Worm (Caenorhabditis elegans) whole organism, L4 larva: ENCODE data around the gene nhr-260.

ENCODE experiments used
- F26F4.8 ChIP-seq: fragments of 200-800 bp; sonication (Bioruptor generic); conservative IDR thresholded peaks from 2 replicates; pipeline ENCODE4 v1.3.6; 2022; ENCODE audit warnings: missing genetic modification characterization, missing compliant biosample characterization
- F37D6.2 ChIP-seq: sonication (generic microtip); optimal IDR thresholded peaks from 2 replicates; lab custom pipeline; 2016; ENCODE audit warnings: mild to moderate bottlenecking, missing genetic modification characterization, missing compliant biosample characterization
- T20F7.1 ChIP-seq: fragments of 200-800 bp; sonication (Bioruptor generic); optimal IDR thresholded peaks from 2 replicates; lab custom pipeline; 2018; ENCODE audit warnings: mild to moderate bottlenecking, missing genetic modification characterization, missing compliant biosample characterization
- Y105C5A.15 ChIP-seq: fragments of 200-800 bp; sonication (Bioruptor generic); IDR thresholded peaks from 2 replicates; pipeline ENCODE4 v1.3.6; 2022; ENCODE audit warnings: missing genetic modification characterization, missing compliant biosample characterization
- ZK337.2 ChIP-seq: fragments of 200-800 bp; sonication (Bioruptor generic); IDR thresholded peaks from 2 replicates; pipeline ENCODE4 v1.3.6; 2022; ENCODE audit warnings: missing genetic modification reagents, missing genetic modification characterization, missing compliant biosample characterization
- aly-2 ChIP-seq: sonication (generic microtip); optimal IDR thresholded peaks from 2 replicates; lab custom pipeline; 2018; ENCODE audit warnings: missing biosample characterization, missing genetic modification characterization
- ceh-28 ChIP-seq: fragments of 150-350 bp; optimal IDR thresholded peaks from 2 replicates; lab custom pipeline; 2014; ENCODE audit warnings: missing biosample characterization, missing genetic modification reagents, missing genetic modification characterization
- ceh-44 ChIP-seq: fragments of 200-800 bp; sonication (Bioruptor generic); IDR thresholded peaks from 2 replicates; pipeline ENCODE4 v1.3.6; 2022; ENCODE audit warnings: missing genetic modification reagents, missing genetic modification characterization, missing compliant biosample characterization
- ceh-62 ChIP-seq: sonication (generic microtip); optimal IDR thresholded peaks from 2 replicates; lab custom pipeline; 2017; ENCODE audit warnings: missing biosample characterization, missing genetic modification characterization
- daf-12 ChIP-seq: fragments of 150-350 bp; optimal IDR thresholded peaks from 2 replicates; lab custom pipeline; 2014; ENCODE audit warnings: missing biosample characterization, missing genetic modification reagents, missing genetic modification characterization
- dmd-6 ChIP-seq: fragments of 200-800 bp; sonication (Bioruptor generic); IDR thresholded peaks from 2 replicates; pipeline ENCODE4 v1.3.6; 2022; ENCODE audit warnings: missing genetic modification reagents, missing genetic modification characterization, missing compliant biosample characterization
- dmd-9 ChIP-seq: fragments of 200-800 bp; sonication (Bioruptor generic); IDR thresholded peaks from 2 replicates; pipeline ENCODE4 v1.3.6; 2022; ENCODE audit warnings: missing genetic modification reagents, missing genetic modification characterization, missing compliant biosample characterization
- hif-1 ChIP-seq, 2 experiments: sonication (generic microtip); optimal IDR thresholded peaks; 2 replicates each; lab custom pipeline; 2016 to 2017; ENCODE audit warnings: missing compliant biosample characterization in 2 of 2, missing genetic modification characterization in 2 of 2, missing genetic modification reagents in 2 of 2, missing genotype in 2 of 2, mild to moderate bottlenecking in 1 of 2
- hlh-11 ChIP-seq: fragments of 200-800 bp; sonication (Bioruptor generic); optimal IDR thresholded peaks from 2 replicates; lab custom pipeline; 2018; ENCODE audit warnings: mild to moderate bottlenecking, missing genetic modification characterization, missing compliant biosample characterization
- lin-38 ChIP-seq: fragments of 200-800 bp; sonication (Bioruptor generic); IDR thresholded peaks from 2 replicates; pipeline ENCODE4 v1.3.6; 2022; ENCODE audit warnings: missing genetic modification reagents, missing genetic modification characterization, missing compliant biosample characterization
- lir-3 ChIP-seq: sonication (generic microtip); optimal IDR thresholded peaks from 2 replicates; lab custom pipeline; 2016; ENCODE audit warnings: mild to moderate bottlenecking, missing genetic modification characterization, missing compliant biosample characterization
- madf-5 ChIP-seq, 2 experiments: fragments of 200-800 bp; sonication (Bioruptor generic); IDR thresholded peaks; 2 replicates each; pipeline ENCODE4 v1.3.6; 2022; ENCODE audit warnings: missing compliant biosample characterization in 2 of 2, missing genetic modification characterization in 2 of 2
- mdl-1 ChIP-seq, 2 experiments: fragments of 150-350 bp in 1 of 2; sonication (generic microtip) in 1 of 2; optimal IDR thresholded peaks; 2 replicates each; lab custom pipeline; 2014 to 2017; ENCODE audit warnings: missing biosample characterization in 2 of 2, missing genetic modification characterization in 2 of 2
- mep-1 ChIP-seq: fragments of 150-350 bp; sonication (generic microtip); optimal IDR thresholded peaks from 3 replicates; lab custom pipeline; 2014; ENCODE audit warnings: missing biosample characterization, missing genetic modification characterization
- mxl-2 ChIP-seq: fragments of 200-800 bp; sonication (Bioruptor generic); conservative IDR thresholded peaks from 2 replicates; pipeline ENCODE4 v1.3.6; 2022; ENCODE audit warnings: missing genetic modification reagents, missing genetic modification characterization, missing compliant biosample characterization
- nhr-102 ChIP-seq: sonication (generic microtip); optimal IDR thresholded peaks from 2 replicates; lab custom pipeline; 2016; ENCODE audit warnings: mild to moderate bottlenecking, missing genetic modification characterization, moderate library complexity, missing compliant biosample characterization
- nhr-11 ChIP-seq: fragments of 150-350 bp; optimal IDR thresholded peaks from 2 replicates; lab custom pipeline; 2014; ENCODE audit warnings: missing biosample characterization, missing genetic modification characterization
- nhr-41 ChIP-seq: fragments of 200-800 bp; sonication (Bioruptor generic); IDR thresholded peaks from 2 replicates; pipeline ENCODE4 v1.3.6; 2022; ENCODE audit warnings: missing genetic modification reagents, missing genetic modification characterization, missing compliant biosample characterization
- nhr-42 ChIP-seq: fragments of 200-800 bp; sonication (Bioruptor generic); IDR thresholded peaks from 2 replicates; pipeline ENCODE4 v1.3.6; 2022; ENCODE audit warnings: missing genetic modification characterization, missing compliant biosample characterization
- nhr-48 ChIP-seq: sonication (generic microtip); optimal IDR thresholded peaks from 2 replicates; lab custom pipeline; 2016; ENCODE audit warnings: mild to moderate bottlenecking, missing genetic modification characterization, missing compliant biosample characterization
- nhr-6 ChIP-seq: fragments of 150-350 bp; optimal IDR thresholded peaks from 2 replicates; lab custom pipeline; 2014; ENCODE audit warnings: missing biosample characterization, missing genetic modification characterization
- nhr-76 ChIP-seq: fragments of 150-350 bp; optimal IDR thresholded peaks from 2 replicates; lab custom pipeline; 2014; ENCODE audit warnings: missing biosample characterization, missing genetic modification characterization
- php-3 ChIP-seq: fragments of 200-800 bp; sonication (Bioruptor generic); IDR thresholded peaks from 2 replicates; pipeline ENCODE4 v1.3.6; 2022; ENCODE audit warnings: missing genetic modification reagents, missing genetic modification characterization, missing compliant biosample characterization
- pqm-1 ChIP-seq: sonication (generic microtip); optimal IDR thresholded peaks from 2 replicates; lab custom pipeline; 2017; ENCODE audit warnings: missing biosample characterization, missing genetic modification characterization
- rbr-2 ChIP-seq: sonication (generic microtip); optimal IDR thresholded peaks from 2 replicates; lab custom pipeline; 2016; ENCODE audit warnings: missing genotype, missing genetic modification characterization, missing compliant biosample characterization
- snpc-4 ChIP-seq: fragments of 150-350 bp; optimal IDR thresholded peaks from 2 replicates; lab custom pipeline; 2014; ENCODE audit warnings: missing biosample characterization, missing genetic modification characterization
- unc-39 ChIP-seq: sonication (generic microtip); optimal IDR thresholded peaks from 2 replicates; lab custom pipeline; 2017; ENCODE audit warnings: missing biosample characterization, missing genetic modification characterization
- unc-62 ChIP-seq, 3 experiments: fragments of 150-350 bp in 1 of 3; sonication (generic microtip); optimal IDR thresholded peaks in 2 of 3; peaks in 1 of 3; 1 replicate in 1 of 3; 2 replicates in 2 of 3; lab custom pipeline; 2014 to 2017; ENCODE audit warnings: missing biosample characterization in 3 of 3, missing genetic modification characterization in 3 of 3, missing genetic modification reagents in 3 of 3, missing genotype in 1 of 3
- zag-1 ChIP-seq: fragments of 150-350 bp; optimal IDR thresholded peaks from 2 replicates; lab custom pipeline; 2014; ENCODE audit warnings: missing biosample characterization, missing genetic modification characterization
- zfp-3 ChIP-seq: fragments of 200-800 bp; sonication (Bioruptor generic); conservative IDR thresholded peaks from 2 replicates; pipeline ENCODE4 v1.3.6; 2022; ENCODE audit warnings: missing genetic modification reagents, missing genetic modification characterization, missing compliant biosample characterization
- zip-2 ChIP-seq: fragments of 150-350 bp; optimal IDR thresholded peaks from 2 replicates; lab custom pipeline; 2014; ENCODE audit warnings: missing biosample characterization, missing genetic modification characterization

nhr-260 gene

ce11 chrV:1505995-1506394, 5.4 kb downstream of the nhr-260 start, which contains the start of gene sru-28 (continued):
- no peak for TF ChIP-seq nhr-48
- no peak for TF ChIP-seq nhr-41 (GFP tag; lab: Robert Waterston, UW)
- TF ChIP-seq mdl-1 (tag; optimal IDR thresholded peaks at IDR 0.05; lab: Kevin White, UChicago) = no peak

ce11 chrV:1499140-1499539, 12.3 kb downstream of the nhr-260 start, which contains the start of gene sru-27:
sru-27 (plus strand) TSS chrV:1499440.
- TF ChIP-seq nhr-6 (tag; lab: Kevin White, UChicago) (no peak), aly-2 (tag; lab: Kevin White, UChicago) (no peak), mxl-2 (GFP tag; lab: Robert Waterston, UW) (no peak), unc-62 (GFP tag; optimal IDR thresholded peaks at IDR 0.05 in 1 of 2; lab: Kevin White, UChicago) (peak in 1 of 2 experiments; percentile 23), unc-62 (tag; optimal IDR thresholded peaks at IDR 0.05; lab: Kevin White, UChicago) (no peak)
- TF ChIP-seq, all 104 proteins: peak for 1

- TF ChIP-seq Y105C5A.15 (GFP tag; lab: Robert Waterston, UW) = no peak
- no peak for TF ChIP-seq snpc-4 (tag; lab: Kevin White, UChicago)
- TF ChIP-seq ceh-28 (tag; lab: Kevin White, UChicago) = peak; percentile 94
- no peak for TF ChIP-seq pqm-1 (tag; lab: Kevin White, UChicago)
- no peak for TF ChIP-seq dmd-9 (GFP tag; lab: Robert Waterston, UW)
- TF ChIP-seq lir-3 (tag; lab: Kevin White, UChicago) = no peak
Observed at ce11 chrV:1495752-1496151, 15.7 kb downstream of the nhr-260 start.

- TF ChIP-seq php-3 (GFP tag; lab: Robert Waterston, UW) = no peak
- no peak for TF ChIP-seq ZK337.2 (GFP tag; lab: Robert Waterston, UW)
- no peak for TF ChIP-seq madf-5 (GFP tag; IDR thresholded peaks at IDR 0.05; lab: Robert Waterston, UW)
- TF ChIP-seq zip-2 = no peak
Observed at ce11 chrV:1495334-1495733, 16.1 kb downstream of the nhr-260 start, which contains the start of gene C38C3.3. C38C3.3 (plus strand) TSS chrV:1495634.

- TF ChIP-seq ceh-44 (GFP tag; lab: Robert Waterston, UW) = no peak
- TF ChIP-seq nhr-102 (tag; lab: Kevin White, UChicago) = no peak
- TF ChIP-seq F37D6.2 (tag; lab: Kevin White, UChicago) = no peak
Observed at ce11 chrV:1494469-1494868, 17.0 kb downstream of the nhr-260 start, which contains the start of gene spig-7. spig-7 (plus strand) TSS chrV:1494769.

- TF ChIP-seq ceh-62 (no peak), nhr-76 (tag; lab: Kevin White, UChicago) (no peak), nhr-42 (no peak), unc-39 (tag; lab: Kevin White, UChicago) (no peak)
Observed at ce11 chrV:1491510-1491909, 19.9 kb downstream of the nhr-260 start, which contains the start of gene C38C3.6. C38C3.6 (minus strand) TSS chrV:1491610.

ce11 chrV:1488642-1489041, 22.8 kb downstream of the nhr-260 start:
- peak; percentile 16 for TF ChIP-seq nhr-11 (tag; lab: Kevin White, UChicago)
- TF ChIP-seq daf-12 = no peak
- TF ChIP-seq, all 104 proteins: peak for 1

ce11 chrV:1487262-1487661, 24.2 kb downstream of the nhr-260 start:
- TF ChIP-seq lin-38 (no peak), T20F7.1 (GFP tag; lab: Kevin White, UChicago) (no peak), hlh-11 (tag; lab: Kevin White, UChicago) (no peak), hif-1 (tag; optimal IDR thresholded peaks at IDR 0.05; lab: Kevin White, UChicago) (no peak), zag-1 (tag; lab: Kevin White, UChicago) (no peak), F26F4.8 (no peak), rbr-2 (tag; lab: Kevin White, UChicago) (no peak), dmd-6 (GFP tag; lab: Robert Waterston, UW) (no peak), zfp-3 (GFP tag; lab: Robert Waterston, UW) (no peak), mep-1 (tag; lab: Kevin White, UChicago) (no peak)
